Worm (Caenorhabditis elegans): ENCODE data around the gene odd-1.
"Not testable (repeated sequence)": the region's sequence is repeated elsewhere in the genome, so short reads cannot be mapped to it uniquely, and the experiment has no call there.

The odd-1 gene

DNA sequence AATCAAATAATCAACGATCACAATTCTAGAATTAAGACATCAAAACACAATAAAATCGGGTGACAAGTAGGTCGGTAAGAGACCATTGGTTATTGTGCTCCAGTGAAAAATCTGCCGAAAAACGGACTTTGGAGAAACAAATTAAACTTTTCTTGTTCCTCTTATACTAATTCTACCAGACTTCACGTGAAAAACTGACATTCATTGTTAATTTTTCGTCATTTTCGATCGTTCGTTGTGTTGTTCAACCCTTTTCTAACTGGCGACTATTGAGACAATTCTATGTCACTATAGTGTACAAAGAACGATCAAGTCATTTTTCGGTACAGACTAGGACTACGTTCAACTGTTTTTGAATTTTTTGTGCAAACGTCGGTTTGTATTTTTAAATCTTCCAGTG is 12.4 kb downstream of the odd-1 start:
- TF ChIP-seq aly-1 (tag; optimal IDR thresholded peaks at IDR 0.05) (no peak), hmg-4 (GFP tag; optimal IDR thresholded peaks at IDR 0.05) (no peak), ceh-36 (tag; optimal IDR thresholded peaks at IDR 0.05) (no peak), B0310.2 (tag; optimal IDR thresholded peaks at IDR 0.05) (no peak), tbx-37 (GFP tag; conservative IDR thresholded peaks at IDR 0.05) (no peak), ceh-13 (GFP tag; optimal IDR thresholded peaks at IDR 0.05) (no peak), flt-1 (GFP tag; IDR thresholded peaks at IDR 0.05) (no peak), sea-1 (GFP tag; conservative IDR thresholded peaks at IDR 0.05) (no peak), scrt-1 (GFP tag; IDR thresholded peaks at IDR 0.05) (no peak), ets-7 (tag; optimal IDR thresholded peaks at IDR 0.05) (no peak), F13C5.2 (tag; optimal IDR thresholded peaks at IDR 0.05) (no peak)

ce11 chrIII:7122860-7123259 is 14.7 kb downstream of the odd-1 start, which contains the start of the genes B0280.9 and rpia-1:
B0280.9 (minus strand) TSS chrIII:7122895.
rpia-1 (plus strand) TSS chrIII:7123128.
- no peak for TF ChIP-seq aly-1 (tag; optimal IDR thresholded peaks at IDR 0.05)
- TF ChIP-seq hmg-4 (GFP tag; optimal IDR thresholded peaks at IDR 0.05): no peak
- no peak for TF ChIP-seq ceh-13 (GFP tag; optimal IDR thresholded peaks at IDR 0.05)
- no peak for TF ChIP-seq flt-1 (GFP tag; IDR thresholded peaks at IDR 0.05)
- TF ChIP-seq hnd-1 (tag; optimal IDR thresholded peaks at IDR 0.05): no peak
- TF ChIP-seq ets-7 (tag; optimal IDR thresholded peaks at IDR 0.05): no peak
- no peak for TF ChIP-seq scrt-1 (GFP tag; IDR thresholded peaks at IDR 0.05)

DNA sequence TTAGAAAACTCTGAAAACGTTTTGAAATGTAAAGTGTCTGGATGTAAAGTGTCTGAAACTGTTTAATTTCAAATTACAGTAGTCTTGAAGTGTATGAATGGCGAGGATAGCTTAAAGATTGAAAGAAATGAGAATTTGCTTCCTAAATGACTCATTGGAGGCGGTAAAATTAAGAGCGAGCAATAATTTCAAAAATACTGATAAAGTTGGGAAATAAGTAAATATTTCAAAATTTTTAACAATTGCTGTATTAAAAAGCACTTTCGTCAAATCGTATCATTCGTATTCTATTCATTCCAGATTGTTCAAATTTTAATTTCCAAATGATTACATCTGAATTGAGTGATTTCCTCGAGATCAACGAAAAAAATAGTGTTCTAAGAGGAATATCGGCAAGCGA is 16.3 kb downstream of the odd-1 start, which contains the start of gene B0280.2:
Gene B0280.2 (plus strand): TSS at position 301 of the 400 bp plus-strand sequence.
- no peak for TF ChIP-seq hnd-1 (tag; optimal IDR thresholded peaks at IDR 0.05)
- TF ChIP-seq hmg-4 (GFP tag; optimal IDR thresholded peaks at IDR 0.05): no peak
- no peak for TF ChIP-seq ceh-13 (GFP tag; optimal IDR thresholded peaks at IDR 0.05)
- no peak for TF ChIP-seq tbx-11 (GFP tag; IDR thresholded peaks at IDR 0.05)
- no peak for TF ChIP-seq B0310.2 (tag; optimal IDR thresholded peaks at IDR 0.05)
- no peak for TF ChIP-seq tbx-37 (GFP tag; conservative IDR thresholded peaks at IDR 0.05)
- TF ChIP-seq F13C5.2 (tag; optimal IDR thresholded peaks at IDR 0.05): no peak
- no peak for TF ChIP-seq ets-7 (tag; optimal IDR thresholded peaks at IDR 0.05)
- no peak for TF ChIP-seq flt-1 (GFP tag; IDR thresholded peaks at IDR 0.05)
- TF ChIP-seq tra-4 (tag; optimal IDR thresholded peaks at IDR 0.05): no peak
- no peak for TF ChIP-seq sea-1 (GFP tag; conservative IDR thresholded peaks at IDR 0.05)
- no peak for TF ChIP-seq ceh-36 (tag; optimal IDR thresholded peaks at IDR 0.05)
- TF ChIP-seq pes-1 (GFP tag; IDR thresholded peaks at IDR 0.05): no peak

DNA sequence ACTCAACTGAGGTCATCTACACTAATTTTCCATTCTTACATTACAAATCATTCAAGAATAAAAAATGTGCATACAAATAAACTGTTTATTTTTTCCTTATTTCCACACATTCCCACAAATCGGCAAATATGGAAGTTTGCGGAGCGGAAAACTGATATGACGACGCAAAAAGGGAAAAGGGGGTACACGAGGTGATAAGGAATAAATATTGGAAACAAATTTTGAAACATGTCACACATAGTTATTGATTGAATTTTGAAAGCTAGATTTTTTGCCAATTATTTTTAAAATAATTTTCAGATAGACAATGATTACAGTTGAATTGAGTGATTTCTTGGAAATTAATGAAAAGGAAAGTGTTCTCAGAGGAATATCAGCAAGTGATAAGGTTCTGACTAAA is 20.5 kb downstream of the odd-1 start, which contains the start of gene viro-2:
Gene viro-2 (plus strand): TSS at position 301 of the 400 bp plus-strand sequence.
- not testable (repeated sequence) for TF ChIP-seq ets-7 (tag; optimal IDR thresholded peaks at IDR 0.05); scrt-1 (GFP tag; IDR thresholded peaks at IDR 0.05); tra-4 (tag; optimal IDR thresholded peaks at IDR 0.05)

ce11 chrIII:7133559-7133958 is 25.4 kb downstream of the odd-1 start, which contains the start of the genes pot-1 and ggtb-1:
pot-1 (minus strand) TSS chrIII:7133678.
ggtb-1 (plus strand) TSS chrIII:7133766.
- TF ChIP-seq hnd-1 (tag; optimal IDR thresholded peaks at IDR 0.05) (no peak), ama-1 (optimal IDR thresholded peaks at IDR 0.05) (no peak), tbx-37 (GFP tag; conservative IDR thresholded peaks at IDR 0.05) (no peak), hmbx-1 (tag; optimal IDR thresholded peaks at IDR 0.05) (no peak), tra-4 (tag; optimal IDR thresholded peaks at IDR 0.05) (no peak), tbx-11 (GFP tag; IDR thresholded peaks at IDR 0.05) (no peak), pes-1 (GFP tag; IDR thresholded peaks at IDR 0.05) (no peak)

DNA sequence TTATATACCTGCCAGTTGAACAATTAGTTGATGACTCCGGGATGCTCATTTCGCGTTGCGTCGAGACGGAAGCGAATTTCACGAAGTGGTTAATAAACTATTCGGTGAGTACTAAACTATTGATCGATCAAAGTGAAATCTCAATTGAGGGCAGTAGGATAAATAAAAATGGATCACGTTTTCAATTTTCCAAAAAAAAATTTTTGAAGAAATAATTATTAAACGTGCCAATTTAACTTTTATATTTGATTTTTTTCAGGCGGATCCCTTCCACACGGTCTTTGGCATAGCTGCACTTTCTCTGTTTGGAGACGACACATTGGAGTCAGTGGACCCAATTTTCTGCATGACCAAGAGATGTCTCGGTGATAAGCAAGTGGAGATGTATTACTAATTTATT is 27.9 kb downstream of the odd-1 start, which contains the start of gene B0280.17:
Gene B0280.17 (minus strand): TSS at position 101 of the 400 bp plus-strand sequence.
- TF ChIP-seq B0310.2 (tag; optimal IDR thresholded peaks at IDR 0.05): no peak
- no peak for TF ChIP-seq scrt-1 (GFP tag; IDR thresholded peaks at IDR 0.05)

ce11 chrIII:7138178-7138577 is 30.1 kb downstream of the odd-1 start, which contains the start of gene B0280.11:
B0280.11 (minus strand) TSS chrIII:7138278.
- TF ChIP-seq ama-1 (optimal IDR thresholded peaks at IDR 0.05) (no peak), scrt-1 (GFP tag; IDR thresholded peaks at IDR 0.05) (no peak), F13C5.2 (tag; optimal IDR thresholded peaks at IDR 0.05) (no peak), tra-4 (tag; optimal IDR thresholded peaks at IDR 0.05) (no peak), sea-1 (GFP tag; conservative IDR thresholded peaks at IDR 0.05) (no peak), ets-7 (tag; optimal IDR thresholded peaks at IDR 0.05) (no peak), pes-1 (GFP tag; IDR thresholded peaks at IDR 0.05) (no peak), hmg-4 (GFP tag; optimal IDR thresholded peaks at IDR 0.05) (no peak), flt-1 (GFP tag; IDR thresholded peaks at IDR 0.05) (no peak), tbx-37 (GFP tag; conservative IDR thresholded peaks at IDR 0.05) (no peak), B0310.2 (tag; optimal IDR thresholded peaks at IDR 0.05) (no peak), hnd-1 (tag; optimal IDR thresholded peaks at IDR 0.05) (no peak), aly-1 (tag; optimal IDR thresholded peaks at IDR 0.05) (no peak), ceh-36 (tag; optimal IDR thresholded peaks at IDR 0.05) (no peak), ceh-13 (GFP tag; optimal IDR thresholded peaks at IDR 0.05) (no peak), tbx-11 (GFP tag; IDR thresholded peaks at IDR 0.05) (no peak)

DNA sequence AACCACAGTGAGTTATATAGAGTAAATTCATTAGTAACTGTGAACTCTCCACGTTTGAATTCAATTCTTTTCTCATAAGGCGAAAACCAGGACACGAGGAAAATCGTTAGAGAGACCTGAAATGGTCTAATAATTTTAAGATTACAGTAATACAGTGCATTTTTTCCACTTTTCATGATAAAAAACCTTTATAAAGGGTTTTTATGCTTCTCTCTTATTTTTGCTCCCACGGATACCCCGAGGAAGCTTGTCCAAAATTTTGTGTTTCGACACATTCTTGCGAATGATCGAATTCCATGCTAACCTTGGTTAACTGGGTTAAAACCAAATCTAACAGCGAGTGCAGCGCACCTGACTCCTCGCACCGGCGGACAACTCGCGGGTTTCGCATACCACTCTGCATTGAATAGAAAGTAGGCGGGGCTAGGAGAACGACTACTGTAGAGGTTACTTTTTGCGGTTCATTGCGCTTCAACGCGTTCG is 32.2 kb downstream of the odd-1 start:
- TF ChIP-seq hmbx-1 (tag; optimal IDR thresholded peaks at IDR 0.05) (no peak), ceh-36 (tag; optimal IDR thresholded peaks at IDR 0.05) (no peak), aly-1 (tag; optimal IDR thresholded peaks at IDR 0.05) (no peak), tra-4 (tag; optimal IDR thresholded peaks at IDR 0.05) (no peak), ets-7 (tag; optimal IDR thresholded peaks at IDR 0.05) (no peak), ama-1 (optimal IDR thresholded peaks at IDR 0.05) (peak; percentile 76)
